Fruit fly (Drosophila melanogaster) whole organism, prepupa: Measurements from ENCODE around the gene Ir94e.

ENCODE experiments used
- Blimp-1 ChIP-seq: fragments of 200-800 bp; sonication (Bioruptor generic); optimal IDR thresholded peaks from 3 replicates; lab custom pipeline; 2017; ENCODE audit warnings: missing biosample characterization, missing genetic modification characterization, mild to moderate bottlenecking, moderate library complexity, missing genetic modification reagents
- CG10631 ChIP-seq: fragments of 200-800 bp; sonication (Bioruptor generic); optimal IDR thresholded peaks from 2 replicates; lab custom pipeline; 2016; ENCODE audit warnings: missing biosample characterization, missing genetic modification characterization
- CG10669 ChIP-seq: fragments of 200-800 bp; sonication (Bioruptor generic); optimal IDR thresholded peaks from 3 replicates; lab custom pipeline; 2018; ENCODE audit warnings: missing biosample characterization, mild to moderate bottlenecking, missing genetic modification characterization, moderate library complexity
- CG11294 ChIP-seq: fragments of 200-800 bp; sonication (Bioruptor generic); IDR thresholded peaks from 2 replicates; pipeline ENCODE4 v1.3.6; 2022; ENCODE audit warnings: missing biosample characterization, missing genetic modification characterization
- CG11762 ChIP-seq: fragments of 200-800 bp; sonication (Bioruptor generic); optimal IDR thresholded peaks from 3 replicates; lab custom pipeline; 2016; ENCODE audit warnings: missing biosample characterization, missing genetic modification characterization; ENCODE audit not compliant: insufficient read depth
- CG11902 ChIP-seq: fragments of 200-800 bp; sonication (Bioruptor generic); optimal IDR thresholded peaks from 3 replicates; lab custom pipeline; 2016; ENCODE audit warnings: missing biosample characterization, missing genetic modification characterization
- CG15336 ChIP-seq: fragments of 200-800 bp; sonication (Bioruptor generic); IDR thresholded peaks from 2 replicates; pipeline ENCODE4 v1.3.6; 2022; ENCODE audit warnings: missing biosample characterization, missing genetic modification characterization
- CG1621 ChIP-seq: fragments of 200-800 bp; sonication (Bioruptor generic); optimal IDR thresholded peaks from 3 replicates; lab custom pipeline; 2018; ENCODE audit warnings: missing biosample characterization, mild to moderate bottlenecking, missing genetic modification characterization
- CG16779 ChIP-seq: fragments of 200-800 bp; sonication (Bioruptor generic); optimal IDR thresholded peaks from 3 replicates; lab custom pipeline; 2017; ENCODE audit warnings: missing biosample characterization, mild to moderate bottlenecking, missing genetic modification characterization
- CG3032 ChIP-seq: fragments of 200-800 bp; optimal IDR thresholded peaks from 2 replicates; lab custom pipeline; 2019; ENCODE audit warnings: missing biosample characterization, mild to moderate bottlenecking, missing genetic modification characterization, moderate library complexity
- CG31627 ChIP-seq: fragments of 200-800 bp; sonication (Bioruptor generic); optimal IDR thresholded peaks from 3 replicates; lab custom pipeline; 2016; ENCODE audit warnings: missing biosample characterization, missing genetic modification characterization
- CG32006 ChIP-seq: fragments of 200-800 bp; sonication (Bioruptor generic); optimal IDR thresholded peaks from 3 replicates; lab custom pipeline; 2017; ENCODE audit warnings: missing biosample characterization, mild to moderate bottlenecking, missing genetic modification characterization
- CG34406 ChIP-seq: fragments of 200-800 bp; sonication (Bioruptor generic); optimal IDR thresholded peaks from 3 replicates; lab custom pipeline; 2016; ENCODE audit warnings: missing biosample characterization, missing genetic modification characterization
- CG3919 ChIP-seq: fragments of 200-800 bp; sonication (Bioruptor generic); optimal IDR thresholded peaks from 3 replicates; lab custom pipeline; 2016; ENCODE audit warnings: missing biosample characterization, missing genetic modification characterization
- CG4318 ChIP-seq: fragments of 200-800 bp; sonication (Bioruptor generic); optimal IDR thresholded peaks from 3 replicates; lab custom pipeline; 2017; ENCODE audit warnings: missing biosample characterization, mild to moderate bottlenecking, missing genetic modification characterization
- CG6163 ChIP-seq: fragments of 200-800 bp; sonication (Bioruptor generic); IDR thresholded peaks from 3 replicates; pipeline ENCODE4 v1.3.6; 2022; ENCODE audit warnings: missing biosample characterization, missing genetic modification characterization
- CG6276 ChIP-seq: fragments of 200-800 bp; sonication (Bioruptor generic); optimal IDR thresholded peaks from 2 replicates; lab custom pipeline; 2017; ENCODE audit warnings: missing biosample characterization, mild to moderate bottlenecking, missing genetic modification characterization
- CG6808 ChIP-seq: fragments of 200-800 bp; sonication (Bioruptor generic); optimal IDR thresholded peaks from 3 replicates; lab custom pipeline; 2017; ENCODE audit warnings: missing biosample characterization, missing genetic modification characterization, mild to moderate bottlenecking, moderate library complexity, missing genetic modification reagents
- CG8119 ChIP-seq: fragments of 200-800 bp; sonication (Bioruptor generic); IDR thresholded peaks from 3 replicates; pipeline ENCODE4 v1.3.6; 2022; ENCODE audit warnings: missing biosample characterization, missing genetic modification characterization
- CG8319 ChIP-seq: fragments of 200-800 bp; sonication (Bioruptor generic); optimal IDR thresholded peaks from 3 replicates; lab custom pipeline; 2016; ENCODE audit warnings: missing biosample characterization, missing genetic modification characterization
- CG9139 ChIP-seq: fragments of 200-800 bp; sonication (Bioruptor generic); optimal IDR thresholded peaks from 3 replicates; lab custom pipeline; 2017; ENCODE audit warnings: missing biosample characterization, mild to moderate bottlenecking, missing genetic modification characterization
- Eip75B ChIP-seq: fragments of 200-800 bp; sonication (Bioruptor generic); optimal IDR thresholded peaks from 3 replicates; lab custom pipeline; 2016; ENCODE audit warnings: missing biosample characterization, missing genetic modification characterization
- Eip93F ChIP-seq: fragments of 200-800 bp; sonication (Bioruptor generic); optimal IDR thresholded peaks from 2 replicates; lab custom pipeline; 2016; ENCODE audit warnings: missing biosample characterization, mild to moderate bottlenecking, missing genetic modification characterization
- Ets21C ChIP-seq: fragments of 200-800 bp; sonication (Bioruptor generic); optimal IDR thresholded peaks from 3 replicates; lab custom pipeline; 2016; ENCODE audit warnings: missing biosample characterization, missing genetic modification characterization
- Ets96B ChIP-seq: fragments of 200-800 bp; optimal IDR thresholded peaks from 2 replicates; lab custom pipeline; 2019; ENCODE audit warnings: missing biosample characterization, mild to moderate bottlenecking, missing genetic modification characterization, moderate library complexity
- Gug ChIP-seq: fragments of 200-800 bp; sonication (Bioruptor generic); IDR thresholded peaks from 2 replicates; pipeline ENCODE4 v1.3.6; 2022; ENCODE audit warnings: missing biosample characterization, missing genetic modification characterization
- Hr38 ChIP-seq: sonication (Bioruptor generic); optimal IDR thresholded peaks from 2 replicates; lab custom pipeline; 2016; ENCODE audit warnings: missing biosample characterization, missing genetic modification characterization
- Hr39 ChIP-seq: fragments of 200-800 bp; sonication (Bioruptor generic); optimal IDR thresholded peaks from 2 replicates; lab custom pipeline; 2016; ENCODE audit warnings: missing biosample characterization, missing genetic modification characterization
- Hr4 ChIP-seq: fragments of 200-800 bp; sonication (Bioruptor generic); optimal IDR thresholded peaks from 3 replicates; lab custom pipeline; 2016; ENCODE audit warnings: missing biosample characterization, missing genetic modification characterization
- Lpt ChIP-seq: fragments of 200-800 bp; sonication (Bioruptor generic); optimal IDR thresholded peaks from 3 replicates; lab custom pipeline; 2016; ENCODE audit warnings: missing biosample characterization, missing genetic modification characterization
- Met ChIP-seq: fragments of 200-800 bp; sonication (Bioruptor generic); optimal IDR thresholded peaks from 3 replicates; lab custom pipeline; 2016; ENCODE audit warnings: missing biosample characterization, missing genetic modification characterization
- OdsH ChIP-seq: fragments of 200-800 bp; sonication (Bioruptor generic); optimal IDR thresholded peaks from 3 replicates; lab custom pipeline; 2016; ENCODE audit warnings: missing biosample characterization, missing genetic modification characterization
- Sox102F ChIP-seq: fragments of 200-800 bp; sonication (Bioruptor generic); optimal IDR thresholded peaks from 2 replicates; lab custom pipeline; 2016; ENCODE audit warnings: missing biosample characterization, mild to moderate bottlenecking, missing genetic modification characterization
- Sox14 ChIP-seq: fragments of 200-800 bp; sonication (Bioruptor generic); optimal IDR thresholded peaks from 3 replicates; lab custom pipeline; 2016; ENCODE audit warnings: missing biosample characterization, missing genetic modification characterization
- Sox15 ChIP-seq: fragments of 200-800 bp; sonication (Bioruptor generic); optimal IDR thresholded peaks from 3 replicates; lab custom pipeline; 2016; ENCODE audit warnings: missing biosample characterization, missing genetic modification characterization
- achi ChIP-seq: fragments of 200-800 bp; sonication (Bioruptor generic); optimal IDR thresholded peaks from 3 replicates; lab custom pipeline; 2016; ENCODE audit warnings: missing biosample characterization, missing genetic modification characterization
- acj6 ChIP-seq: fragments of 200-800 bp; sonication (Bioruptor generic); optimal IDR thresholded peaks from 3 replicates; lab custom pipeline; 2016; ENCODE audit warnings: missing biosample characterization, missing genetic modification characterization
- cyc ChIP-seq: fragments of 200-800 bp; sonication (Bioruptor generic); optimal IDR thresholded peaks from 3 replicates; lab custom pipeline; 2016; ENCODE audit warnings: missing biosample characterization, missing genetic modification characterization
- dsx ChIP-seq: fragments of 200-800 bp; optimal IDR thresholded peaks from 3 replicates; lab custom pipeline; 2019; ENCODE audit warnings: missing biosample characterization, mild to moderate bottlenecking, missing genetic modification characterization, moderate library complexity; ENCODE audit not compliant: poor library complexity, severe bottlenecking
- eg ChIP-seq: fragments of 200-800 bp; sonication (Bioruptor generic); IDR thresholded peaks from 3 replicates; pipeline ENCODE4 v1.3.6; 2022; ENCODE audit warnings: missing biosample characterization, missing genetic modification characterization
- esn ChIP-seq: fragments of 200-800 bp; sonication (Bioruptor generic); optimal IDR thresholded peaks from 2 replicates; lab custom pipeline; 2016; ENCODE audit warnings: missing biosample characterization, mild to moderate bottlenecking, missing genetic modification characterization, moderate library complexity
- fd85E ChIP-seq: fragments of 200-800 bp; sonication (Bioruptor generic); optimal IDR thresholded peaks from 3 replicates; lab custom pipeline; 2016; ENCODE audit warnings: missing biosample characterization, missing genetic modification characterization
- fkh ChIP-seq: fragments of 200-800 bp; sonication (Bioruptor generic); optimal IDR thresholded peaks from 3 replicates; lab custom pipeline; 2017; ENCODE audit warnings: missing biosample characterization, mild to moderate bottlenecking, missing genetic modification characterization, moderate library complexity
- lz ChIP-seq: fragments of 200-800 bp; sonication (Bioruptor generic); optimal IDR thresholded peaks from 3 replicates; lab custom pipeline; 2016; ENCODE audit warnings: missing biosample characterization, missing genetic modification characterization
- net ChIP-seq: fragments of 200-800 bp; sonication (Bioruptor generic); optimal IDR thresholded peaks from 3 replicates; lab custom pipeline; 2016; ENCODE audit warnings: missing biosample characterization, missing genetic modification characterization
- pdm3 ChIP-seq: fragments of 200-800 bp; sonication (Bioruptor generic); optimal IDR thresholded peaks from 3 replicates; lab custom pipeline; 2016; ENCODE audit warnings: missing biosample characterization, missing genetic modification characterization
- spab ChIP-seq: fragments of 200-800 bp; sonication (Bioruptor generic); optimal IDR thresholded peaks from 2 replicates; lab custom pipeline; 2017; ENCODE audit warnings: missing biosample characterization, mild to moderate bottlenecking, missing genetic modification characterization, missing genetic modification reagents
- ss ChIP-seq, 2 experiments: fragments of 200-800 bp; sonication (Bioruptor generic); optimal IDR thresholded peaks; 2 replicates in 1 of 2; 3 replicates in 1 of 2; lab custom pipeline; 2017 to 2018; ENCODE audit warnings: mild to moderate bottlenecking in 2 of 2, missing biosample characterization in 2 of 2, missing genetic modification characterization in 2 of 2, moderate library complexity in 1 of 2
- svp ChIP-seq: fragments of 200-800 bp; sonication (Bioruptor generic); peaks from one replicate; lab custom pipeline; 2016; ENCODE audit warnings: missing biosample characterization, missing genetic modification characterization
- vri ChIP-seq: fragments of 200-800 bp; sonication (Bioruptor generic); optimal IDR thresholded peaks from 3 replicates; lab custom pipeline; 2016; ENCODE audit warnings: missing biosample characterization, mild to moderate bottlenecking, missing genetic modification characterization

Gene Ir94e

DNA sequence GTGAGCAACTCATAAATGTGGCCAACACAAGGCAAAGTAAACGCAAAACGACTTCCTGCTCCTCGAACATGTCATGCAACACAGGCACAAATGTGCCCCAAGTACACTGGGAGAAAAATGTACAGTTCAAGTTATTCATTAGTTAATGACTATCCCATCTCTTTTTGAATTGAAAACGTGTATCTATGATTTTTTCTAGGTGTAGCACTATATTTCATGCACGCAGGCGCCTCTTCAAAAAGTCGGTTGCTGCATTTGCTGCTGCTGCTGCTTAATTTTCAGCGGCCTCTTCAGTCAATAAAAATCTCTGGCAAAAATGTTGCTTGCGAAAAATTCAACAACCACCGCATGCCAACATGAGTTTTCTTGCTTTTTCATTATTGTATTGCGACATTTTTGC is 37.8 kb upstream of the Ir94e start (continued):
- no peak for TF ChIP-seq dsx (GFP tag; lab: Kevin White, UChicago)
- no peak for TF ChIP-seq spab (GFP tag; lab: Kevin White, UChicago)
- no peak for TF ChIP-seq Hr39 (GFP tag; lab: Kevin White, UChicago)
- TF ChIP-seq CG10631 (GFP tag; lab: Kevin White, UChicago): no peak
- no peak for TF ChIP-seq acj6 (GFP tag; lab: Kevin White, UChicago)
- no peak for TF ChIP-seq CG6808 (GFP tag; lab: Kevin White, UChicago)
- no peak for TF ChIP-seq Sox102F (GFP tag; lab: Kevin White, UChicago)
- TF ChIP-seq Met: no peak
- peak in 1 of 2 experiments; percentile 12 for TF ChIP-seq ss (GFP tag; optimal IDR thresholded peaks at IDR 0.05; lab: Kevin White, UChicago)
- TF ChIP-seq Ets96B (tag; lab: Kevin White, UChicago): peak; percentile 1
- no peak for TF ChIP-seq OdsH (GFP tag; lab: Kevin White, UChicago)
- no peak for TF ChIP-seq CG31627 (GFP tag; lab: Kevin White, UChicago)
- TF ChIP-seq CG34406 (GFP tag; lab: Kevin White, UChicago): no peak
- TF ChIP-seq Gug: no peak
- TF ChIP-seq CG3032 (tag; lab: Kevin White, UChicago): no peak
- TF ChIP-seq Blimp-1 (GFP tag; lab: Kevin White, UChicago): no peak
- no peak for TF ChIP-seq pdm3 (GFP tag; lab: Kevin White, UChicago)
- TF ChIP-seq CG32006: peak; percentile 52
- TF ChIP-seq vri: no peak
- no peak for TF ChIP-seq Hr38
- no peak for TF ChIP-seq CG11902 (GFP tag; lab: Kevin White, UChicago)
- peak; percentile 12 for TF ChIP-seq CG6276
- no peak for TF ChIP-seq Sox15 (GFP tag; lab: Kevin White, UChicago)
- no peak for TF ChIP-seq esn (GFP tag; lab: Kevin White, UChicago)
- TF ChIP-seq achi (GFP tag; lab: Kevin White, UChicago): peak; percentile 1
- TF ChIP-seq Ets21C (GFP tag; lab: Kevin White, UChicago): no peak
- no peak for TF ChIP-seq CG10669 (GFP tag; lab: Kevin White, UChicago)
- no peak for TF ChIP-seq Lpt
- no peak for TF ChIP-seq net
- no peak for TF ChIP-seq CG16779
- TF ChIP-seq CG11294 (GFP tag; lab: Robert Waterston, UW): no peak
- TF ChIP-seq, all 60 proteins: peak for 11

DNA sequence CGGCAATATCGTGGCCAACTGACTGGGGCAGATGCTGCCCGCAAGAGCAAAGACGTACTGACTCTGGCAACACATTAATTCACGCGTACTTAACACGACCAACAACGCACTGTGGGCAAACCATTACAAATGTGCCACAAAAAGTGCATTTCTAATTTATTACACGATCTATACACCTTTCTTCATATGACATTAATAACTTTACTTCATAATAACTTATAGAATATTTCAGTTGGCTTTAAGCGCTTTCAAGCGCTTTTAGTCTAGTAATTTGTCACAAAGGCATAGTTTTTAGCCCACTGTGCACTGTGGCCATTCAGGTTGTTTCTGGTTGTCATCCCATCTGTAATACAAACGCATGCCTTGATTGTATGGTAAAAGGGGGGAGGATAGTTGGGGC is 37.1 kb upstream of the Ir94e start:
- TF ChIP-seq Hr38 (no peak), CG11762 (GFP tag; lab: Kevin White, UChicago) (no peak), pdm3 (GFP tag; lab: Kevin White, UChicago) (peak; percentile 37), CG8119 (no peak), lz (GFP tag; lab: Kevin White, UChicago) (no peak), CG11294 (GFP tag; lab: Robert Waterston, UW) (no peak), Eip93F (GFP tag; lab: Kevin White, UChicago) (no peak), CG9139 (no peak), OdsH (GFP tag; lab: Kevin White, UChicago) (peak; percentile 7), Lpt (peak; percentile 2), esn (GFP tag; lab: Kevin White, UChicago) (no peak), CG1621 (no peak), Sox14 (GFP tag; lab: Kevin White, UChicago) (peak; percentile 18), ss (GFP tag; optimal IDR thresholded peaks at IDR 0.05; lab: Kevin White, UChicago) (no peak), CG4318 (GFP tag; lab: Kevin White, UChicago) (peak; percentile 21), CG15336 (GFP tag; lab: Robert Waterston, UW) (peak; percentile 61; the same call in 1 of the 2 replicates), Sox102F (GFP tag; lab: Kevin White, UChicago) (peak; percentile 0), CG10669 (GFP tag; lab: Kevin White, UChicago) (no peak), acj6 (GFP tag; lab: Kevin White, UChicago) (no peak), vri (no peak), Gug (no peak), CG8319 (no peak), Hr4 (GFP tag; lab: Kevin White, UChicago) (peak; percentile 19), fd85E (GFP tag; lab: Kevin White, UChicago) (no peak), fkh (GFP tag; lab: Kevin White, UChicago) (no peak), Eip75B (GFP tag; lab: Kevin White, UChicago) (no peak), CG6163 (no peak), achi (GFP tag; lab: Kevin White, UChicago) (peak; percentile 17), eg (GFP tag; lab: Robert Waterston, UW) (peak; percentile 66; the same call in 2 of the 3 replicates), CG3919 (GFP tag; lab: Kevin White, UChicago) (no peak), cyc (GFP tag; lab: Kevin White, UChicago) (no peak), svp (GFP tag; lab: Kevin White, UChicago) (peak; percentile 19), spab (GFP tag; lab: Kevin White, UChicago) (no peak)
